Worm (Caenorhabditis elegans) whole organism, L4 larva: Measurements from ENCODE around the gene amx-1.
A peak's percentile ranks its signal among the peaks of the same experiment; 100 is the strongest.

Source experiments
- D1046.2 ChIP-seq: fragments of 200-800 bp; sonication (Bioruptor generic); IDR thresholded peaks from 2 replicates; pipeline ENCODE4 v1.3.6; 2022; ENCODE audit warnings: missing genetic modification characterization, missing compliant biosample characterization
- F10B5.3 ChIP-seq: sonication (generic microtip); optimal IDR thresholded peaks from 2 replicates; lab custom pipeline; 2016; ENCODE audit warnings: mild to moderate bottlenecking, missing genetic modification characterization, missing compliant biosample characterization
- F26F4.8 ChIP-seq: fragments of 200-800 bp; sonication (Bioruptor generic); conservative IDR thresholded peaks from 2 replicates; pipeline ENCODE4 v1.3.6; 2022; ENCODE audit warnings: missing genetic modification characterization, missing compliant biosample characterization
- F44E2.7 ChIP-seq: fragments of 200-800 bp; sonication (Bioruptor generic); IDR thresholded peaks from 2 replicates; pipeline ENCODE4 v2.1.2; 2022; ENCODE audit warnings: missing genetic modification characterization, missing compliant biosample characterization
- Y75B8A.6 ChIP-seq: fragments of 200-800 bp; sonication (Bioruptor generic); IDR thresholded peaks from 2 replicates; pipeline ENCODE4 v1.3.6; 2022; ENCODE audit warnings: missing genetic modification reagents, missing genetic modification characterization, missing compliant biosample characterization
- aha-1 ChIP-seq: fragments of 150-350 bp; peaks from one replicate; lab custom pipeline; 2014; ENCODE audit warnings: missing biosample characterization, missing genetic modification characterization
- arid-1 ChIP-seq: fragments of 200-800 bp; sonication (Bioruptor generic); conservative IDR thresholded peaks from 2 replicates; pipeline ENCODE4 v1.3.6; 2022; ENCODE audit warnings: missing genetic modification reagents, missing genetic modification characterization, missing compliant biosample characterization
- ceh-62 ChIP-seq: sonication (generic microtip); optimal IDR thresholded peaks from 2 replicates; lab custom pipeline; 2017; ENCODE audit warnings: missing biosample characterization, missing genetic modification characterization
- ces-1 ChIP-seq: fragments of 150-350 bp; sonication (generic microtip); optimal IDR thresholded peaks from 4 replicates; lab custom pipeline; 2014; ENCODE audit warnings: missing biosample characterization, missing genetic modification reagents, missing genetic modification characterization
- daf-12 ChIP-seq: fragments of 150-350 bp; optimal IDR thresholded peaks from 2 replicates; lab custom pipeline; 2014; ENCODE audit warnings: missing biosample characterization, missing genetic modification reagents, missing genetic modification characterization
- daf-19 ChIP-seq: fragments of 200-800 bp; sonication (Bioruptor generic); conservative IDR thresholded peaks from 2 replicates; pipeline ENCODE4 v1.3.6; 2022; ENCODE audit warnings: missing genetic modification characterization, missing compliant biosample characterization
- duxl-1 ChIP-seq: sonication (generic microtip); optimal IDR thresholded peaks from 2 replicates; lab custom pipeline; 2016; ENCODE audit warnings: mild to moderate bottlenecking, missing genetic modification characterization, moderate library complexity, missing compliant biosample characterization; ENCODE audit not compliant: poor library complexity
- egl-43 ChIP-seq: fragments of 200-800 bp; sonication (Bioruptor generic); IDR thresholded peaks from 2 replicates; pipeline ENCODE4 v1.3.6; 2022; ENCODE audit warnings: missing genetic modification reagents, missing genetic modification characterization, missing compliant biosample characterization
- fos-1 ChIP-seq: fragments of 150-350 bp; optimal IDR thresholded peaks from 2 replicates; lab custom pipeline; 2014; ENCODE audit warnings: missing biosample characterization, missing genetic modification characterization
- hlh-11 ChIP-seq: fragments of 200-800 bp; sonication (Bioruptor generic); optimal IDR thresholded peaks from 2 replicates; lab custom pipeline; 2018; ENCODE audit warnings: mild to moderate bottlenecking, missing genetic modification characterization, missing compliant biosample characterization
- hlh-30 ChIP-seq: sonication (generic microtip); optimal IDR thresholded peaks from 2 replicates; lab custom pipeline; 2017; ENCODE audit warnings: antibody characterized with exemption, mild to moderate bottlenecking, missing genetic modification characterization, missing compliant biosample characterization; ENCODE audit not compliant: insufficient read depth
- hmg-1.1 ChIP-seq: fragments of 200-800 bp; sonication (Bioruptor generic); IDR thresholded peaks from 2 replicates; pipeline ENCODE4 v1.3.6; 2022; ENCODE audit warnings: missing genetic modification reagents, missing genetic modification characterization, missing compliant biosample characterization
- jun-1 ChIP-seq: fragments of 150-350 bp; optimal IDR thresholded peaks from 2 replicates; lab custom pipeline; 2014; ENCODE audit warnings: missing biosample characterization, missing genetic modification reagents, missing genetic modification characterization
- lim-7 ChIP-seq: fragments of 200-800 bp; sonication (Bioruptor generic); IDR thresholded peaks from 2 replicates; pipeline ENCODE4 v1.3.6; 2022; ENCODE audit warnings: missing genetic modification characterization, missing compliant biosample characterization
- lin-29 ChIP-seq: fragments of 200-800 bp; sonication (Bioruptor generic); IDR thresholded peaks from 2 replicates; pipeline ENCODE4 v1.3.6; 2022; ENCODE audit warnings: missing genetic modification reagents, missing genetic modification characterization, missing compliant biosample characterization
- lin-39 ChIP-seq: fragments of 150-350 bp; optimal IDR thresholded peaks from 2 replicates; lab custom pipeline; 2014; ENCODE audit warnings: missing biosample characterization, missing genetic modification reagents, missing genetic modification characterization
- lsy-2 ChIP-seq, 2 experiments: fragments of 150-350 bp in 1 of 2; sonication (generic microtip) in 1 of 2; optimal IDR thresholded peaks; 2 replicates each; lab custom pipeline; 2014 to 2017; ENCODE audit warnings: missing biosample characterization in 2 of 2, missing genetic modification characterization in 2 of 2
- mdl-1 ChIP-seq, 2 experiments: fragments of 150-350 bp in 1 of 2; sonication (generic microtip) in 1 of 2; optimal IDR thresholded peaks; 2 replicates each; lab custom pipeline; 2014 to 2017; ENCODE audit warnings: missing biosample characterization in 2 of 2, missing genetic modification characterization in 2 of 2
- mxl-2 ChIP-seq: fragments of 200-800 bp; sonication (Bioruptor generic); conservative IDR thresholded peaks from 2 replicates; pipeline ENCODE4 v1.3.6; 2022; ENCODE audit warnings: missing genetic modification reagents, missing genetic modification characterization, missing compliant biosample characterization
- mxl-3 ChIP-seq: fragments of 200-800 bp; sonication (Bioruptor generic); optimal IDR thresholded peaks from 2 replicates; lab custom pipeline; 2018; ENCODE audit warnings: mild to moderate bottlenecking, missing genetic modification characterization, missing compliant biosample characterization
- nhr-11 ChIP-seq: fragments of 150-350 bp; optimal IDR thresholded peaks from 2 replicates; lab custom pipeline; 2014; ENCODE audit warnings: missing biosample characterization, missing genetic modification characterization
- nhr-25 ChIP-seq: sonication (generic microtip); optimal IDR thresholded peaks from 2 replicates; lab custom pipeline; 2017; ENCODE audit warnings: missing genetic modification characterization, mild to moderate bottlenecking, missing compliant biosample characterization, antibody characterized with exemption, moderate library complexity, borderline replicate concordance; ENCODE audit not compliant: insufficient read depth
- nhr-42 ChIP-seq: fragments of 200-800 bp; sonication (Bioruptor generic); IDR thresholded peaks from 2 replicates; pipeline ENCODE4 v1.3.6; 2022; ENCODE audit warnings: missing genetic modification characterization, missing compliant biosample characterization
- nhr-77 ChIP-seq: fragments of 150-350 bp; optimal IDR thresholded peaks from 2 replicates; lab custom pipeline; 2014; ENCODE audit warnings: missing biosample characterization, missing genetic modification characterization
- pha-4 ChIP-seq, 2 experiments: fragments of 150-350 bp in 1 of 2; fragments of 200-800 bp in 1 of 2; sonication (Bioruptor generic) in 1 of 2; IDR thresholded peaks in 1 of 2; optimal IDR thresholded peaks in 1 of 2; 2 replicates each; pipeline versions ENCODE4 v1.3.6 to Lab custom; 2014 to 2022; ENCODE audit warnings: missing genetic modification characterization in 2 of 2, missing genetic modification reagents in 2 of 2, missing biosample characterization in 1 of 2, missing compliant biosample characterization in 1 of 2
- pqm-1 ChIP-seq: sonication (generic microtip); optimal IDR thresholded peaks from 2 replicates; lab custom pipeline; 2017; ENCODE audit warnings: missing biosample characterization, missing genetic modification characterization
- saeg-2 ChIP-seq: fragments of 200-800 bp; sonication (Bioruptor generic); IDR thresholded peaks from 2 replicates; pipeline ENCODE4 v1.3.6; 2022; ENCODE audit warnings: missing genetic modification reagents, missing genetic modification characterization, missing compliant biosample characterization
- set-16 ChIP-seq: fragments of 200-800 bp; sonication (Bioruptor generic); IDR thresholded peaks from 2 replicates; pipeline ENCODE4 v1.3.6; 2022; ENCODE audit warnings: missing genetic modification reagents, missing genetic modification characterization, missing compliant biosample characterization
- snpc-1.2 ChIP-seq: fragments of 200-800 bp; sonication (Bioruptor generic); IDR thresholded peaks from 2 replicates; pipeline ENCODE4 v1.3.6; 2022; ENCODE audit warnings: missing genetic modification reagents, missing genetic modification characterization, missing compliant biosample characterization
- snpc-4 ChIP-seq: fragments of 150-350 bp; optimal IDR thresholded peaks from 2 replicates; lab custom pipeline; 2014; ENCODE audit warnings: missing biosample characterization, missing genetic modification characterization
- spr-1 ChIP-seq: sonication (generic microtip); optimal IDR thresholded peaks from 2 replicates; lab custom pipeline; 2016; ENCODE audit warnings: mild to moderate bottlenecking, missing genetic modification characterization, missing compliant biosample characterization
- tag-97 ChIP-seq: fragments of 200-800 bp; sonication (Bioruptor generic); IDR thresholded peaks from 2 replicates; pipeline ENCODE4 v1.3.6; 2022; ENCODE audit warnings: missing genetic modification characterization, missing compliant biosample characterization
- unc-62 ChIP-seq, 3 experiments: fragments of 150-350 bp in 1 of 3; sonication (generic microtip); optimal IDR thresholded peaks in 2 of 3; peaks in 1 of 3; 1 replicate in 1 of 3; 2 replicates in 2 of 3; lab custom pipeline; 2014 to 2017; ENCODE audit warnings: missing biosample characterization in 3 of 3, missing genetic modification characterization in 3 of 3, missing genetic modification reagents in 3 of 3, missing genotype in 1 of 3
- zag-1 ChIP-seq: fragments of 150-350 bp; optimal IDR thresholded peaks from 2 replicates; lab custom pipeline; 2014; ENCODE audit warnings: missing biosample characterization, missing genetic modification characterization
- zfp-3 ChIP-seq: fragments of 200-800 bp; sonication (Bioruptor generic); conservative IDR thresholded peaks from 2 replicates; pipeline ENCODE4 v1.3.6; 2022; ENCODE audit warnings: missing genetic modification reagents, missing genetic modification characterization, missing compliant biosample characterization
- zip-11 ChIP-seq: fragments of 200-800 bp; sonication (Bioruptor generic); IDR thresholded peaks from 2 replicates; pipeline ENCODE4 v1.3.6; 2022; ENCODE audit warnings: missing genetic modification characterization, missing compliant biosample characterization
- ztf-11 ChIP-seq: fragments of 150-350 bp; optimal IDR thresholded peaks from 2 replicates; lab custom pipeline; 2014; ENCODE audit warnings: missing biosample characterization, missing genetic modification characterization

Gene amx-1

DNA sequence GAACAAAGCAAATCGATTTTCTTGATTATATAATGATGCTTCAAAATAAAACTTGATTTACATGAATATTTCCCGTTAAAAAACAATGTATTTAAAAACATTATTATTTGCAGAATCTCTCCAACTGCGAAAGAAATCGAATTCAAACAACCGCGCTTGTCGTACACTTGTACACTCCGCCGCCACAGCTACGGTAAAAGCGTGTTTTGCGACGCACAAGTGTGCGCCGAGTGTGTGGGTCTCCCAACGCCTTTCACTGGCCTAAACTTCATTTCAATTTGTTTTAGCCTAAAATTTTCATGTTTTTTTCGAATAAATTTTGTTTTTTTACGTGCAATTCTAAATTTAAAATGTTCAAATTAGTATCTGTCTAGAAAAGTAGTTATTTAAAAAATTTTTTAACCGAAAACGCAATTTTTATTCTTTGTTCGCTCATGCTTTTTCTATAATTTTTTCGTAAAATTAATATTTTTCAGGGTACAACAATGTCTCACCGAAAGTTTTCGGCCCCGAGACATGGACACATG lies 45.2 kb downstream of the amx-1 start, which contains the start of gene rpl-3 (continued):
- TF ChIP-seq duxl-1 (tag; lab: Kevin White, UChicago) (peak; percentile 98), D1046.2 (peak; percentile 99), hlh-30 (tag; lab: Kevin White, UChicago) (peak; percentile 99), jun-1 (peak; percentile 99), ceh-62 (tag; lab: Kevin White, UChicago) (no peak), lsy-2 (tag; optimal IDR thresholded peaks at IDR 0.05; lab: Kevin White, UChicago) (peak; percentile 100), F10B5.3 (tag; lab: Kevin White, UChicago) (peak; percentile 96), Y75B8A.6 (GFP tag; lab: Robert Waterston, UW) (peak; percentile 100), pha-4 (GFP tag; IDR thresholded peaks at IDR 0.05; lab: Robert Waterston, UW) (peak; percentile 99), pha-4 (tag; optimal IDR thresholded peaks at IDR 0.05; lab: Kevin White, UChicago) (peak; percentile 87), hlh-11 (tag; lab: Kevin White, UChicago) (peak; percentile 100), ces-1 (GFP tag; lab: Kevin White, UChicago) (peak; percentile 98), spr-1 (peak; percentile 99), hmg-1.1 (GFP tag; lab: Robert Waterston, UW) (peak; percentile 100), pqm-1 (tag; lab: Kevin White, UChicago) (peak; percentile 100)

ce11 chrIII:3867937-3868929 lies 46.0 kb downstream of the amx-1 start:
- TF ChIP-seq lim-7 (GFP tag; lab: Robert Waterston, UW), result peak; percentile 15; the same call in 1 of the 2 replicates
- TF ChIP-seq F44E2.7 (GFP tag; lab: Robert Waterston, UW), result no peak
- TF ChIP-seq mdl-1 (tag; optimal IDR thresholded peaks at IDR 0.05; lab: Kevin White, UChicago), result no peak
- peak; percentile 62 for TF ChIP-seq set-16
- TF ChIP-seq lin-29 (GFP tag; lab: Robert Waterston, UW), result no peak
- no peak for TF ChIP-seq spr-1
- TF ChIP-seq daf-19 (GFP tag; lab: Robert Waterston, UW), result peak; percentile 81; the same call in 1 of the 2 replicates
- TF ChIP-seq lsy-2 (tag; optimal IDR thresholded peaks at IDR 0.05; lab: Kevin White, UChicago), result peak in 1 of 2 experiments; percentile 10
- no peak for TF ChIP-seq tag-97 (GFP tag; lab: Robert Waterston, UW)
- peak; percentile 25; the same call in 1 of the 2 replicates for TF ChIP-seq egl-43 (GFP tag; lab: Robert Waterston, UW)
- no peak for TF ChIP-seq F26F4.8 (GFP tag; lab: Robert Waterston, UW)
- no peak for TF ChIP-seq zfp-3 (GFP tag; lab: Robert Waterston, UW)
- no peak for TF ChIP-seq ztf-11 (tag; lab: Kevin White, UChicago)
- no peak for TF ChIP-seq F10B5.3 (tag; lab: Kevin White, UChicago)
- TF ChIP-seq snpc-1.2 (GFP tag; lab: Robert Waterston, UW), result peak; percentile 56
- TF ChIP-seq, all 104 proteins: peak for 6

ce11 chrIII:3869292-3869781 lies 47.1 kb downstream of the amx-1 start:
- TF ChIP-seq duxl-1 (tag; lab: Kevin White, UChicago) (no peak), aha-1 (peak; percentile 93), pha-4 (GFP tag; IDR thresholded peaks at IDR 0.05; lab: Robert Waterston, UW) (peak; percentile 59), pha-4 (tag; optimal IDR thresholded peaks at IDR 0.05; lab: Kevin White, UChicago) (no peak), nhr-77 (tag; lab: Kevin White, UChicago) (peak; percentile 32), snpc-1.2 (GFP tag; lab: Robert Waterston, UW) (peak; percentile 71), nhr-11 (no peak), unc-62 (GFP tag; optimal IDR thresholded peaks at IDR 0.05 in 1 of 2; lab: Kevin White, UChicago) (no peak), unc-62 (tag; optimal IDR thresholded peaks at IDR 0.05; lab: Kevin White, UChicago) (no peak), lin-29 (GFP tag; lab: Robert Waterston, UW) (no peak), mxl-3 (GFP tag; lab: Kevin White, UChicago) (no peak), fos-1 (tag; lab: Kevin White, UChicago) (no peak), F10B5.3 (tag; lab: Kevin White, UChicago) (no peak), saeg-2 (GFP tag; lab: Robert Waterston, UW) (no peak), nhr-25 (tag; lab: Kevin White, UChicago) (no peak), lin-39 (no peak), mxl-2 (GFP tag; lab: Robert Waterston, UW) (no peak), daf-12 (tag; lab: Kevin White, UChicago) (no peak), arid-1 (peak; percentile 66; the same call in 1 of the 2 replicates), zip-11 (GFP tag; lab: Robert Waterston, UW) (no peak), zag-1 (tag; lab: Kevin White, UChicago) (no peak), nhr-42 (0 out of 2 replicates have a peak, but pooled peaks have one; percentile 42), snpc-4 (no peak)
